Worm (Caenorhabditis elegans) whole organism, young adult: Measurements from ENCODE around the gene lmtr-3.

Source experiments
- B0261.1 ChIP-seq: sonication (generic microtip); optimal IDR thresholded peaks from 2 replicates; lab custom pipeline; 2016; ENCODE audit warnings: mild to moderate bottlenecking, missing genetic modification characterization, moderate library complexity, missing compliant biosample characterization
- C17E4.6 ChIP-seq: fragments of 200-800 bp; sonication (Bioruptor generic); IDR thresholded peaks from 2 replicates; pipeline ENCODE4 v1.3.6; 2022; ENCODE audit warnings: missing genetic modification reagents, missing genetic modification characterization, missing compliant biosample characterization
- F55B11.4 ChIP-seq: sonication (generic microtip); optimal IDR thresholded peaks from 2 replicates; lab custom pipeline; 2016; ENCODE audit warnings: missing compliant biosample characterization, missing genetic modification characterization, borderline replicate concordance; ENCODE audit not compliant: insufficient read depth
- F57A8.1 ChIP-seq: fragments of 200-800 bp; sonication (Bioruptor generic); optimal IDR thresholded peaks from 2 replicates; lab custom pipeline; 2018; ENCODE audit warnings: mild to moderate bottlenecking, missing genetic modification characterization, moderate library complexity, missing compliant biosample characterization
- F57C9.4 ChIP-seq: sonication (generic microtip); optimal IDR thresholded peaks from 2 replicates; lab custom pipeline; 2017; ENCODE audit warnings: mild to moderate bottlenecking, missing genetic modification characterization, missing compliant biosample characterization
- T26A5.8 ChIP-seq: sonication (generic microtip); optimal IDR thresholded peaks from 2 replicates; lab custom pipeline; 2016; ENCODE audit warnings: missing genetic modification characterization, missing compliant biosample characterization
- Y53F4B.3 ChIP-seq: fragments of 200-800 bp; sonication (Bioruptor generic); IDR thresholded peaks from 2 replicates; pipeline ENCODE4 v1.3.6; 2022; ENCODE audit warnings: missing genetic modification reagents, missing genetic modification characterization, missing compliant biosample characterization
- Y53G8AR.9 ChIP-seq: fragments of 200-800 bp; sonication (Bioruptor generic); conservative IDR thresholded peaks from 2 replicates; pipeline ENCODE4 v1.3.6; 2022; ENCODE audit warnings: missing genetic modification reagents, missing genetic modification characterization, missing compliant biosample characterization
- Y95B8A.8 ChIP-seq: fragments of 200-800 bp; sonication (Bioruptor generic); IDR thresholded peaks from 2 replicates; pipeline ENCODE4 v1.3.6; 2022; ENCODE audit warnings: missing genetic modification reagents, missing genetic modification characterization, missing compliant biosample characterization
- ZK185.1 ChIP-seq: sonication (generic microtip); optimal IDR thresholded peaks from 2 replicates; lab custom pipeline; 2016; ENCODE audit warnings: mild to moderate bottlenecking, missing genetic modification characterization, missing compliant biosample characterization; ENCODE audit not compliant: poor library complexity, severe bottlenecking
- akir-1 ChIP-seq: fragments of 200-800 bp; sonication (Bioruptor generic); optimal IDR thresholded peaks from 2 replicates; lab custom pipeline; 2018; ENCODE audit warnings: mild to moderate bottlenecking, missing genetic modification characterization, moderate library complexity, missing compliant biosample characterization
- ama-1 ChIP-seq, 3 experiments: fragments of 150-350 bp in 1 of 3; sonication (generic microtip) in 2 of 3; optimal IDR thresholded peaks; 2 replicates each; lab custom pipeline; 2014 to 2018; ENCODE audit warnings: missing biosample characterization in 2 of 3, missing genetic modification characterization in 2 of 3, missing genetic modification reagents in 2 of 3
- aptf-3 ChIP-seq: fragments of 200-800 bp; sonication (Bioruptor generic); IDR thresholded peaks from 2 replicates; pipeline ENCODE4 v1.3.6; 2022; ENCODE audit warnings: missing genetic modification characterization, missing compliant biosample characterization
- athp-1 ChIP-seq: sonication (generic microtip); optimal IDR thresholded peaks from 2 replicates; lab custom pipeline; 2017; ENCODE audit warnings: mild to moderate bottlenecking, missing genetic modification characterization, missing compliant biosample characterization
- attf-5 ChIP-seq: fragments of 200-800 bp; sonication (Bioruptor generic); optimal IDR thresholded peaks from 2 replicates; lab custom pipeline; 2018; ENCODE audit warnings: mild to moderate bottlenecking, missing genetic modification characterization, missing compliant biosample characterization
- bed-1 ChIP-seq: fragments of 200-800 bp; sonication (Bioruptor generic); IDR thresholded peaks from 2 replicates; pipeline ENCODE4 v1.3.6; 2022; ENCODE audit warnings: missing genetic modification reagents, missing genetic modification characterization, missing compliant biosample characterization
- cebp-1 ChIP-seq, 2 experiments: fragments of 200-800 bp in 1 of 2; sonication (Bioruptor generic) in 1 of 2; sonication (generic microtip) in 1 of 2; IDR thresholded peaks in 1 of 2; optimal IDR thresholded peaks in 1 of 2; 2 replicates each; pipeline versions ENCODE4 v1.3.6 to Lab custom; 2017 to 2022; ENCODE audit warnings: missing compliant biosample characterization in 2 of 2, missing genetic modification characterization in 2 of 2, mild to moderate bottlenecking in 1 of 2, missing genetic modification reagents in 1 of 2, moderate library complexity in 1 of 2
- egrh-3 ChIP-seq: fragments of 200-800 bp; sonication (Bioruptor generic); IDR thresholded peaks from 2 replicates; pipeline ENCODE4 v1.3.6; 2022; ENCODE audit warnings: missing genetic modification reagents, missing genetic modification characterization, missing compliant biosample characterization
- ets-4 ChIP-seq: fragments of 200-800 bp; sonication (Bioruptor generic); optimal IDR thresholded peaks from 2 replicates; lab custom pipeline; 2018; ENCODE audit warnings: mild to moderate bottlenecking, missing genetic modification characterization, missing compliant biosample characterization
- him-1 ChIP-seq: sonication (generic microtip); optimal IDR thresholded peaks from 2 replicates; lab custom pipeline; 2016; ENCODE audit warnings: missing genotype, missing genetic modification reagents, missing genetic modification characterization, missing compliant biosample characterization
- hlh-26 ChIP-seq: fragments of 200-800 bp; sonication (Bioruptor generic); conservative IDR thresholded peaks from 2 replicates; pipeline ENCODE4 v1.3.6; 2022; ENCODE audit warnings: missing genetic modification reagents, missing genetic modification characterization, missing compliant biosample characterization
- let-526 ChIP-seq: fragments of 200-800 bp; sonication (Bioruptor generic); IDR thresholded peaks from 2 replicates; pipeline ENCODE4 v1.3.6; 2022; ENCODE audit warnings: missing genetic modification reagents, missing genetic modification characterization, missing compliant biosample characterization
- lin-26 ChIP-seq: fragments of 200-800 bp; sonication (Bioruptor generic); IDR thresholded peaks from 2 replicates; pipeline ENCODE4 v1.3.6; 2022; ENCODE audit warnings: missing genetic modification reagents, missing genetic modification characterization, missing compliant biosample characterization
- lin-40 ChIP-seq: sonication (generic microtip); optimal IDR thresholded peaks from 2 replicates; lab custom pipeline; 2016; ENCODE audit warnings: missing genetic modification characterization, mild to moderate bottlenecking, missing compliant biosample characterization, missing genotype, missing genetic modification reagents
- lin-54 ChIP-seq: fragments of 200-800 bp; sonication (Bioruptor generic); optimal IDR thresholded peaks from 2 replicates; lab custom pipeline; 2018; ENCODE audit warnings: mild to moderate bottlenecking, missing genetic modification characterization, missing compliant biosample characterization
- lir-1 ChIP-seq: fragments of 200-800 bp; sonication (Bioruptor generic); conservative IDR thresholded peaks from 2 replicates; pipeline ENCODE4 v1.3.6; 2022; ENCODE audit warnings: missing genetic modification reagents, missing genetic modification characterization, missing compliant biosample characterization
- lsy-27 ChIP-seq: sonication (generic microtip); optimal IDR thresholded peaks from 2 replicates; lab custom pipeline; 2017; ENCODE audit warnings: missing genetic modification characterization, mild to moderate bottlenecking, missing compliant biosample characterization, antibody characterized with exemption, missing genotype, borderline replicate concordance; ENCODE audit not compliant: insufficient read depth
- madf-6 ChIP-seq: fragments of 200-800 bp; sonication (Bioruptor generic); IDR thresholded peaks from 2 replicates; pipeline ENCODE4 v1.3.6; 2022; ENCODE audit warnings: missing genetic modification reagents, missing genetic modification characterization, missing compliant biosample characterization
- nfya-1 ChIP-seq: sonication (generic microtip); optimal IDR thresholded peaks from 2 replicates; lab custom pipeline; 2017; ENCODE audit warnings: antibody characterized with exemption, missing compliant biosample characterization, missing genetic modification characterization, borderline replicate concordance; ENCODE audit not compliant: insufficient read depth
- nfya-2 ChIP-seq: fragments of 200-800 bp; sonication (Bioruptor generic); IDR thresholded peaks from 2 replicates; pipeline ENCODE4 v1.3.6; 2022; ENCODE audit warnings: missing genetic modification reagents, missing genetic modification characterization, missing compliant biosample characterization
- nhr-90 ChIP-seq: sonication (generic microtip); optimal IDR thresholded peaks from 2 replicates; lab custom pipeline; 2016; ENCODE audit warnings: missing genotype, mild to moderate bottlenecking, missing genetic modification characterization, missing compliant biosample characterization
- rcor-1 ChIP-seq: fragments of 200-800 bp; sonication (Bioruptor generic); IDR thresholded peaks from 2 replicates; pipeline ENCODE4 v1.3.6; 2022; ENCODE audit warnings: missing genetic modification reagents, missing genetic modification characterization, missing compliant biosample characterization
- rpc-1 ChIP-seq, 2 experiments: fragments of 150-350 bp in 1 of 2; sonication (generic microtip) in 1 of 2; optimal IDR thresholded peaks; 2 replicates each; lab custom pipeline; 2014 to 2018; ENCODE audit warnings: missing biosample characterization in 1 of 2, missing genetic modification characterization in 1 of 2, missing genetic modification reagents in 1 of 2, missing genotype in 1 of 2
- snpc-1.1 ChIP-seq: sonication (generic microtip); optimal IDR thresholded peaks from 2 replicates; lab custom pipeline; 2017; ENCODE audit warnings: missing genetic modification characterization, mild to moderate bottlenecking, missing compliant biosample characterization, antibody characterized with exemption, moderate library complexity, missing genotype, missing genetic modification reagents; ENCODE audit not compliant: insufficient read depth
- snpc-1.3 ChIP-seq: sonication (generic microtip); optimal IDR thresholded peaks from 2 replicates; lab custom pipeline; 2017; ENCODE audit warnings: missing genetic modification characterization, mild to moderate bottlenecking, missing compliant biosample characterization, antibody characterized with exemption, moderate library complexity, missing genotype, missing genetic modification reagents; ENCODE audit not compliant: insufficient read depth
- somi-1 ChIP-seq: fragments of 200-800 bp; sonication (Bioruptor generic); optimal IDR thresholded peaks from 2 replicates; lab custom pipeline; 2018; ENCODE audit warnings: mild to moderate bottlenecking, missing genetic modification characterization, missing compliant biosample characterization
- sptf-2 ChIP-seq: fragments of 200-800 bp; sonication (Bioruptor generic); optimal IDR thresholded peaks from 2 replicates; lab custom pipeline; 2018; ENCODE audit warnings: mild to moderate bottlenecking, missing genetic modification characterization, missing compliant biosample characterization
- tbp1 ChIP-seq: fragments of 200-800 bp; sonication (Bioruptor generic); optimal IDR thresholded peaks from 2 replicates; lab custom pipeline; 2018; ENCODE audit warnings: mild to moderate bottlenecking, missing genetic modification characterization, missing compliant biosample characterization
- tlf-1 ChIP-seq: fragments of 200-800 bp; sonication (Bioruptor generic); optimal IDR thresholded peaks from 2 replicates; lab custom pipeline; 2018; ENCODE audit warnings: mild to moderate bottlenecking, missing genetic modification characterization, missing compliant biosample characterization
- unc-130 ChIP-seq: sonication (generic microtip); optimal IDR thresholded peaks from 2 replicates; lab custom pipeline; 2016; ENCODE audit warnings: missing genetic modification reagents, missing genetic modification characterization, missing compliant biosample characterization
- xnd-1 ChIP-seq: sonication (generic microtip); optimal IDR thresholded peaks from 2 replicates; lab custom pipeline; 2016; ENCODE audit warnings: missing genotype, missing genetic modification reagents, missing genetic modification characterization, missing compliant biosample characterization
- ztf-18 ChIP-seq: sonication (generic microtip); optimal IDR thresholded peaks from 2 replicates; lab custom pipeline; 2016; ENCODE audit warnings: missing genotype, mild to moderate bottlenecking, missing genetic modification characterization, missing compliant biosample characterization
- ztf-22 ChIP-seq: fragments of 200-800 bp; sonication (Bioruptor generic); optimal IDR thresholded peaks from 2 replicates; lab custom pipeline; 2018; ENCODE audit warnings: mild to moderate bottlenecking, missing genetic modification characterization, moderate library complexity, missing compliant biosample characterization
- ztf-26 ChIP-seq: sonication (generic microtip); optimal IDR thresholded peaks from 2 replicates; lab custom pipeline; 2017; ENCODE audit warnings: missing genetic modification characterization, missing compliant biosample characterization
- ztf-28 ChIP-seq: fragments of 200-800 bp; sonication (Bioruptor generic); IDR thresholded peaks from 2 replicates; pipeline ENCODE4 v1.3.6; 2022; ENCODE audit warnings: missing genetic modification reagents, missing genetic modification characterization, missing compliant biosample characterization

Gene lmtr-3

ce11 chrV:11123817-11124337 lies at the start of gene lmtr-3, which contains the start of gene atp-5 (continued):
- TF ChIP-seq nhr-90 (no peak), ZK185.1 (tag; lab: Kevin White, UChicago) (peak; percentile 95), F55B11.4 (tag; lab: Kevin White, UChicago) (no peak), tbp1 (GFP tag; lab: Kevin White, UChicago) (peak; percentile 47), lir-1 (GFP tag; lab: Robert Waterston, UW) (peak; percentile 65; the same call in 1 of the 2 replicates), sptf-2 (GFP tag; lab: Kevin White, UChicago) (no peak), nfya-2 (GFP tag; lab: Robert Waterston, UW) (no peak), B0261.1 (tag; lab: Kevin White, UChicago) (no peak), T26A5.8 (tag; lab: Kevin White, UChicago) (no peak), cebp-1 (GFP tag; IDR thresholded peaks at IDR 0.05; lab: Robert Waterston, UW) (peak; percentile 64), cebp-1 (tag; optimal IDR thresholded peaks at IDR 0.05; lab: Kevin White, UChicago) (peak; percentile 63), xnd-1 (tag; lab: Kevin White, UChicago) (no peak), somi-1 (GFP tag; lab: Kevin White, UChicago) (peak; percentile 4), let-526 (GFP tag; lab: Robert Waterston, UW) (peak; percentile 91), aptf-3 (GFP tag; lab: Robert Waterston, UW) (no peak), snpc-1.1 (tag; lab: Kevin White, UChicago) (peak; percentile 22), F57A8.1 (GFP tag; lab: Kevin White, UChicago) (no peak), lin-40 (tag; lab: Kevin White, UChicago) (peak; percentile 28), ztf-26 (no peak), akir-1 (GFP tag; lab: Kevin White, UChicago) (no peak), unc-130 (peak; percentile 92), ets-4 (GFP tag; lab: Kevin White, UChicago) (no peak), Y53G8AR.9 (0 out of 2 replicates have a peak, but pooled peaks have one; percentile 37), Y53F4B.3 (GFP tag; lab: Robert Waterston, UW) (no peak), lsy-27 (tag; lab: Kevin White, UChicago) (no peak), bed-1 (no peak), Y95B8A.8 (GFP tag; lab: Robert Waterston, UW) (no peak), C17E4.6 (GFP tag; lab: Robert Waterston, UW) (no peak), tlf-1 (GFP tag; lab: Kevin White, UChicago) (peak; percentile 30), F57C9.4 (tag; lab: Kevin White, UChicago) (no peak), ztf-18 (tag; lab: Kevin White, UChicago) (peak; percentile 48), rcor-1 (GFP tag; lab: Robert Waterston, UW) (peak; percentile 56), athp-1 (tag; lab: Kevin White, UChicago) (peak; percentile 47), lin-26 (peak; percentile 33; the same call in 1 of the 2 replicates), rpc-1 (optimal IDR thresholded peaks at IDR 0.05; lab: Kevin White, UChicago) (peak; percentile 16), rpc-1 (tag; optimal IDR thresholded peaks at IDR 0.05; lab: Kevin White, UChicago) (no peak), egrh-3 (peak; percentile 67), lin-54 (GFP tag; lab: Kevin White, UChicago) (peak; percentile 67), nfya-1 (tag; lab: Kevin White, UChicago) (no peak), ztf-28 (GFP tag; lab: Robert Waterston, UW) (peak; percentile 88), madf-6 (peak; percentile 58; the same call in 1 of the 2 replicates), ztf-22 (no peak), ama-1 (optimal IDR thresholded peaks at IDR 0.05; lab: Kevin White, UChicago) (no peak), ama-1 (GFP tag; optimal IDR thresholded peaks at IDR 0.05; lab: Kevin White, UChicago) (no peak), hlh-26 (GFP tag; lab: Robert Waterston, UW) (no peak), him-1 (tag; lab: Kevin White, UChicago) (peak; percentile 4), snpc-1.3 (tag; lab: Kevin White, UChicago) (peak; percentile 68), attf-5 (GFP tag; lab: Kevin White, UChicago) (peak; percentile 91)
